Fruit fly (Drosophila melanogaster) S2 (cell line): ENCODE data around the gene CG7183.
A peak's percentile ranks its signal among the peaks of the same experiment; 100 is the strongest.

Experiments used
- CG8478 ChIP-seq: fragments of >200 bp; optimal IDR thresholded peaks from 2 replicates; lab custom pipeline; 2018
- CTCF ChIP-seq, 2 experiments: fragments of >200 bp; optimal IDR thresholded peaks; 2 replicates each; lab custom pipeline; 2018

CG7183 gene

DNA sequence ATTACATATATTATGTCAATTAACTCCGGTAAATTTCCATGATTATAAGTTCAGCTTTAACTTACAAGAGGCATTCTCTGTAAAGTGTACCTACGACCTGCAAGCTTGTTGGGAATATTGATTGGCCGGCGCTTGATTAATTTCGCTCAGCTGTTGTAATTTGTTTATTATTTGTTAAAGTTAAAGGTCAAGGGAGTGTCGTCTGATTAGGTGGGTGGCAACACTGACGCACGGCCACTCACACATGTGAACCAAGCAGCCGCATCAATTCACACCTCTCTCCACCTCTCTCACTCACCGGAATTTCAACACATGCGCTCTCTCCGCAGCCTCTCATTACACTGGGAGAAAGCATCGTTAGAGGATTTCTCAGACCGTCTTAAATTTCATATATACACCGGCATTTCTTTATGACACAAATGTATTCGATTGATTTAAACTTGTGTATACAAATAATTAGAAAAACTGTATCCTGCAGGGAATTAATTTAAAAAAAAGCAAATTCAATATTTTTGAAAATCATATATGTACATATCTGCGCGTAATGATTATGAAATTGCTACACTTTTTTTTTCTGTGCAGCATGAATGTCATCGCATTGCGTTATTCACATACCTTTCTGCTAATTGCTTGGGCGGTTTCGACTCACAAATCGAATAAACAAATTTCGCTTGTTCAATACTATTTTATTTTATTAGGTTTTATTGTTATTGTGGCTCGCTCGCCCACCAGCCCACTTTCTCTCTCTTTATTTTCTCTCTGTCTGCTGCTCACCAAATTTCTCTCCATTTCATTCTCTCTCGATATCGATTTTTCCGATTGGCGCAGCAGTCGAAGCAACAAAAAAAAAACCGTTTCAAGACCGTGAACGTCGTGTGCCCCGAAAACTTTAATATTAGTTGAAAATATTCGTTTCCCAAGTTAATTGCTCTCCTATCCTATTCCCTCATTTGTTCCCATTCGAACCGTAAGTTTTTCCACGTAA, 48.2 kb downstream of the CG7183 start:
- TF ChIP-seq CG8478 (lab: Kevin White, UChicago) (no peak), CTCF (optimal IDR thresholded peaks at IDR 0.05; lab: Kevin White, UChicago) (no peak)

- no peak for TF ChIP-seq CTCF (optimal IDR thresholded peaks at IDR 0.05; lab: Kevin White, UChicago)
- no peak for TF ChIP-seq CG8478 (lab: Kevin White, UChicago)
These were observed 50.4 kb downstream of the CG7183 start for dm6 chr3R:18169982-18170531.

DNA sequence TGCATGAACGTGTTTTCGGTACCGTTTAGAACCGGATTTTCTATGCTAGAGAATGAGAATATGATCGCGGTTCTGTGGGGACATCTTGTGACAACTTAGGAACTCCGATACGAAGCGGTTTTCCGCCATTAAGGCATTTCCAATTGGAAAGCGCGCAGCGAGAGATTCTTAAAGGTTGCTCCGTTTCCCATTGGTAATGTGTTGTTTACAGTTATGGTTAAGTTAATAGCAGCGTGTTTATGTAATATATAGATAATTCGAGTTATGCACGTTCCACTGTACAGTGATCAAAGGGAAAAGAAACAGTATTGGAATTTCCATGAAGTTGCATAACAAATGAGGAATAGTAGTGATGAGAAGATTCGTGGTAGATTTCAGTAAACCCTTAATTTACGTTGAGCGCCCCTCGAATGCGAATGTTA, 51.6 kb downstream of the CG7183 start:
- no peak for TF ChIP-seq CTCF (optimal IDR thresholded peaks at IDR 0.05; lab: Kevin White, UChicago)
- TF ChIP-seq CG8478 (lab: Kevin White, UChicago): no peak

dm6 chr3R:18168398-18168797, 52.1 kb downstream of the CG7183 start:
- peak in 1 of 2 experiments; percentile 27 for TF ChIP-seq CTCF (optimal IDR thresholded peaks at IDR 0.05; lab: Kevin White, UChicago)
- no peak for TF ChIP-seq CG8478 (lab: Kevin White, UChicago)
